Worm (Caenorhabditis elegans): ENCODE results near the gene Y57A10C.8.

Gene Y57A10C.8

DNA sequence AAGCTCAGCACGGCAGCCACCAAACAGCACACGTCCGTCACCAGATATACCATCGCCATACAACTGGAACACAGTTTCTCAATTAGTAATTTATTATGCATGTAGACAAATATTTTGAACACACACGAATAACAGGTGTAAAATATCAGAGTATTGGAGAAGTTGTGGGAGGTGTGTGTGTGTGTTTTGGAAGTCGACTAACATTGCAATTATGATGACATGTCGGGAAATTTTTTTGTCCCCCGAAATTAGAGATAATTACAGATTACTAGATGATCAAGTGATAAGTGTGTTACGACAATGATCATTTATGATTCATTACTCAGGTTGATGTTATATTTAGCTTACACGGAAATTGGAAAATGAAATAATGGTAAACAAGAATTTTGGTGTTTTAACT, at the start of gene Y57A10C.8:
Gene Y57A10C.8 (minus strand): TSS at position 101 of the 400 bp plus-strand sequence.
- no peak for TF ChIP-seq C04F5.9 (tag; optimal IDR thresholded peaks at IDR 0.05)
- no peak for TF ChIP-seq nhr-76 (tag; optimal IDR thresholded peaks at IDR 0.05)
- TF ChIP-seq ceh-82 (tag; optimal IDR thresholded peaks at IDR 0.05): no peak
- TF ChIP-seq lin-14 (GFP tag; optimal IDR thresholded peaks at IDR 0.05): no peak
- no peak for TF ChIP-seq jun-1 (tag; optimal IDR thresholded peaks at IDR 0.05)
- no peak for TF ChIP-seq ztf-11 (tag; optimal IDR thresholded peaks at IDR 0.05)
- no peak for TF ChIP-seq hpl-2 (GFP tag; optimal IDR thresholded peaks at IDR 0.05)
- no peak for TF ChIP-seq pax-3 (tag; optimal IDR thresholded peaks at IDR 0.05)
- TF ChIP-seq ceh-88 (GFP tag; IDR thresholded peaks at IDR 0.05): no peak
- TF ChIP-seq dpl-1 (GFP tag; optimal IDR thresholded peaks at IDR 0.05): no peak
- TF ChIP-seq nhr-77 (tag; optimal IDR thresholded peaks at IDR 0.05): no peak
- TF ChIP-seq zip-4 (GFP tag; optimal IDR thresholded peaks at IDR 0.05): no peak
- no peak for TF ChIP-seq vab-15 (tag; optimal IDR thresholded peaks at IDR 0.05)
- no peak for TF ChIP-seq isw-1 (GFP tag; IDR thresholded peaks at IDR 0.05)
- TF ChIP-seq Y116A8C.19 (tag; optimal IDR thresholded peaks at IDR 0.05; ENCODE audit: borderline replicate concordance): no peak

- TF ChIP-seq hpl-2 (GFP tag; optimal IDR thresholded peaks at IDR 0.05): no peak
- no peak for TF ChIP-seq ceh-82 (tag; optimal IDR thresholded peaks at IDR 0.05)
- TF ChIP-seq efl-1 (optimal IDR thresholded peaks at IDR 0.05): no peak
- TF ChIP-seq efl-1 (GFP tag; optimal IDR thresholded peaks at IDR 0.05 in 1 of 2): peak in 1 of 2 experiments; percentile 48
These were observed 43.8 kb upstream of the Y57A10C.8 start, which contains the start of gene srg-17 for ce11 chrII:12473406-12473805. TSS of gene srg-17 (plus strand) at chrII:12473706.

DNA sequence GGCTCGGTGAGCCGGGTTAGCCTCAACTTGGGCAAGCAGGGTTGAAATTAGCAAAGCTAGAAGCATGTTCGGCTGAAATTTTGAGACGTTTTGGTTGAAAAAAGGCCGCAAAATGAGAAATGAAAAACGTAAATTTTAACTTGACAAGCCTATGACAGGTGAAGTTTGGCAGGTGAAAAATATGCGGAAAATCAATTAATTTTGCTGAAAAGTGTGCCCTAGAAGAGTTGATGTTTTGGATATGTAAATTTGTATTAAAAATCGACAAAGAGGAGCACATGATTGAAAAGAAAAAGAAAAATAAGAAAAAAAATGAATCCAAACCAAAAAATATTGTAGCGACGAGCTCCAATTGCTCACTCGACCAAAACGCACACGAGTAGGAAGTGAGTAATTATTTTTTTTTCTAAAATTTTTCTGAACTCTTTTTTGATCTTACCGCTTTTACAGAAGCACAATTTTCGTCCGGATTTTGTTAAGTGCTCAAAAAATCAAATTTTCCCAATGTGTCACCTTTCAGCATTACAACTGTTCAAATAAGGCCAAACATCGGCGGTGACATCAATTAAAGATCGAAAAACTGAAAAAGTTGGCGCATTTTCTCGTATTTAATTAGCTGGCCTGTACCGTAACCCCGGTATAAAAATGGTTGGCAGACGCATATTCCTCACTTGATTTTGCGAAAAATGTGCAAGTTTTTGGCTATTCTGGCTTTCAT, 41.7 kb upstream of the Y57A10C.8 start, which contains the start of the genes F15A4.5 and phat-8:
Gene F15A4.5 (minus strand): TSS at position 101 of the 718 bp plus-strand sequence.
Gene phat-8 (plus strand): TSS at position 668 of the 718 bp plus-strand sequence.
- TF ChIP-seq grh-1 (GFP tag; IDR thresholded peaks at IDR 0.05) (no peak), efl-1 (optimal IDR thresholded peaks at IDR 0.05) (no peak), efl-1 (GFP tag; optimal IDR thresholded peaks at IDR 0.05 in 1 of 2) (peak in 1 of 2 experiments; percentile 58), lin-15B (tag; optimal IDR thresholded peaks at IDR 0.05) (no peak), ceh-82 (tag; optimal IDR thresholded peaks at IDR 0.05) (no peak), unc-98 (GFP tag; IDR thresholded peaks at IDR 0.05) (no peak)

DNA sequence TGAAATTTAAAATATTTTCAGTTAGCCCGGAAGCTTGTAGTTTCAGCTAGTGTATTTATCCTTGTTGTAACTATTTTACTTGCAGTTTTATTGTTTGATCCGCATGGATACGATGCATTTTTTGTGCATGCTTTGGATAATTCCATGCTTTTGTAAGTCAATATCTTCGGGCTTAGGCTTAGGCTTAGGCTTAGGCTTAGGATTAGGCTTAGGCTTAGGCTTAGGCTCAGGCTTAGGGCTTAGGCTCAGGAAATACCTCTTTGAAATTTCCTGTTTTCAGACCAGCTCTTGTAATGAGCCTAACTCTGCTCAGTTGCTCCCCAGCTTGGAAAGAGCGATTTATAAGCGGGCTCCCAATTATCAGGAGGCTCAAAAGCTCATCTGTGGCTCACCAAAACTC, 37.4 kb upstream of the Y57A10C.8 start, which contains the start of gene srg-16:
Gene srg-16 (plus strand): TSS at position 87 of the 400 bp plus-strand sequence.
- TF ChIP-seq pag-3 (tag; optimal IDR thresholded peaks at IDR 0.05; ENCODE audit: borderline replicate concordance, insufficient read depth) (no peak), fkh-10 (GFP tag; optimal IDR thresholded peaks at IDR 0.05) (no peak), nhr-12 (tag; optimal IDR thresholded peaks at IDR 0.05) (no peak), blmp-1 (tag; optimal IDR thresholded peaks at IDR 0.05) (no peak), ces-1 (GFP tag; optimal IDR thresholded peaks at IDR 0.05) (no peak), hlh-4 (tag; optimal IDR thresholded peaks at IDR 0.05) (no peak), zip-4 (GFP tag; optimal IDR thresholded peaks at IDR 0.05) (no peak), mab-9 (GFP tag; IDR thresholded peaks at IDR 0.05) (no peak), pqm-1 (tag; optimal IDR thresholded peaks at IDR 0.05) (no peak), unc-98 (GFP tag; IDR thresholded peaks at IDR 0.05) (no peak), ceh-63 (GFP tag; optimal IDR thresholded peaks at IDR 0.05) (no peak), nhr-76 (tag; optimal IDR thresholded peaks at IDR 0.05) (no peak), lin-35 (GFP tag; optimal IDR thresholded peaks at IDR 0.05) (no peak), swsn-7 (tag; optimal IDR thresholded peaks at IDR 0.05) (no peak), dpl-1 (GFP tag; optimal IDR thresholded peaks at IDR 0.05) (no peak), aha-1 (tag; optimal IDR thresholded peaks at IDR 0.05) (no peak)

DNA sequence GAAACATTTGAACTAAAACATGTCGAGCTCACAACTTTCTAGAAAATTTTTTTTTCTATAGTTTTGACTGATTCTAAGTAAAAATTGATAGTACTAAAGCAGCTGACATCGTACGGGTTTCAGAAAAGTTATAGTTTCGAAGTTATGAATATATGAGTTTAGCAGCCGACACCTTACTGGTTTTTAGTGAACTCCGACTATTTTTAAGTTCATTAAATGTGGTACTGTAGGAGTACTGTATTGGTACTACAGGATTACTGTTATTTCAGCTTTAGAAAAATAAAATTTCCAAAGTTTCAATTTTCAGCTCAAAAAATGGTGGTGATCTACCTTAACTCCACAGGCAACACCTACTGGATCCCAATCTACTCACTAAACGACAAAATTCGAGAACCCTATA, 35.9 kb upstream of the Y57A10C.8 start, which contains the start of gene sre-37:
Gene sre-37 (plus strand): TSS at position 301 of the 400 bp plus-strand sequence.
- TF ChIP-seq snu-23 (GFP tag; optimal IDR thresholded peaks at IDR 0.05) (no peak), nhr-28 (tag; optimal IDR thresholded peaks at IDR 0.05) (no peak), lin-39 (tag; optimal IDR thresholded peaks at IDR 0.05) (no peak), fkh-10 (GFP tag; optimal IDR thresholded peaks at IDR 0.05) (no peak), rnt-1 (tag; optimal IDR thresholded peaks at IDR 0.05) (no peak), blmp-1 (tag; optimal IDR thresholded peaks at IDR 0.05) (no peak), isw-1 (GFP tag; IDR thresholded peaks at IDR 0.05) (no peak), lin-14 (GFP tag; optimal IDR thresholded peaks at IDR 0.05) (no peak), fos-1 (tag; optimal IDR thresholded peaks at IDR 0.05) (no peak), lir-3 (tag; optimal IDR thresholded peaks at IDR 0.05; ENCODE audit: poor library complexity) (no peak), grh-1 (GFP tag; IDR thresholded peaks at IDR 0.05) (no peak), nhr-47 (tag; optimal IDR thresholded peaks at IDR 0.05) (no peak), unc-62 (GFP tag; optimal IDR thresholded peaks at IDR 0.05) (no peak), ama-1 (optimal IDR thresholded peaks at IDR 0.05) (no peak), mab-9 (GFP tag; IDR thresholded peaks at IDR 0.05) (no peak), ceh-90 (tag; optimal IDR thresholded peaks at IDR 0.05) (no peak), pag-3 (tag; optimal IDR thresholded peaks at IDR 0.05; ENCODE audit: borderline replicate concordance, insufficient read depth) (no peak), tlp-1 (tag; optimal IDR thresholded peaks at IDR 0.05) (no peak)

All from whole organism, L1 larva.